Fruit fly (Drosophila melanogaster) whole organism, embryonic: ENCODE measurements around the gene CRIF.

ENCODE experiments used
- Ada2b ChIP-seq: fragments of 200-800 bp; sonication (Bioruptor generic); IDR thresholded peaks from 2 replicates; pipeline ENCODE4 v1.3.6; 2022; ENCODE audit warnings: missing biosample characterization, missing genetic modification characterization
- Aef1 ChIP-seq: fragments of 200-800 bp; sonication (Bioruptor generic); IDR thresholded peaks from 3 replicates; pipeline ENCODE4 v1.3.6; 2022; ENCODE audit warnings: missing biosample characterization, missing genetic modification characterization
- C15 ChIP-seq: fragments of 200-800 bp; sonication (Bioruptor generic); IDR thresholded peaks from 3 replicates; pipeline ENCODE4 v1.3.6; 2022; ENCODE audit warnings: missing biosample characterization, missing genetic modification characterization
- CG10321 ChIP-seq: fragments of 200-800 bp; sonication (Bioruptor generic); IDR thresholded peaks from 2 replicates; pipeline ENCODE4 v1.3.6; 2022; ENCODE audit warnings: missing biosample characterization, missing genetic modification characterization
- CG12659 ChIP-seq: fragments of 200-800 bp; sonication (Bioruptor generic); optimal IDR thresholded peaks from 3 replicates; lab custom pipeline; 2017; ENCODE audit warnings: mild to moderate bottlenecking, missing biosample characterization, missing genetic modification reagents, missing genetic modification characterization
- CG12942 ChIP-seq: fragments of 200-800 bp; sonication (Bioruptor generic); optimal IDR thresholded peaks from 3 replicates; lab custom pipeline; 2016; ENCODE audit warnings: missing biosample characterization, missing genetic modification characterization
- CG14050 ChIP-seq: fragments of 200-800 bp; sonication (Bioruptor generic); IDR thresholded peaks from 3 replicates; pipeline ENCODE4 v1.3.6; 2022; ENCODE audit warnings: missing biosample characterization, missing genetic modification characterization
- CG17328 ChIP-seq: fragments of 200-800 bp; sonication (Bioruptor generic); IDR thresholded peaks from 2 replicates; pipeline ENCODE4 v1.3.6; 2022; ENCODE audit warnings: missing biosample characterization, missing genetic modification characterization
- CG18011 ChIP-seq: fragments of 200-800 bp; sonication (Bioruptor generic); optimal IDR thresholded peaks from 2 replicates; lab custom pipeline; 2017; ENCODE audit warnings: missing biosample characterization, missing genetic modification characterization, mild to moderate bottlenecking, moderate library complexity, missing genotype
- CG2678 ChIP-seq: fragments of 200-800 bp; sonication (Bioruptor generic); optimal IDR thresholded peaks from 3 replicates; lab custom pipeline; 2019; ENCODE audit warnings: missing biosample characterization, mild to moderate bottlenecking, missing genetic modification characterization, moderate library complexity
- CG2712 ChIP-seq: fragments of 200-800 bp; optimal IDR thresholded peaks from 3 replicates; lab custom pipeline; 2019; ENCODE audit warnings: missing biosample characterization, mild to moderate bottlenecking, missing genetic modification characterization, moderate library complexity
- CG30020 ChIP-seq: fragments of 200-800 bp; optimal IDR thresholded peaks from 2 replicates; lab custom pipeline; 2019; ENCODE audit warnings: missing biosample characterization, mild to moderate bottlenecking, missing genetic modification characterization, moderate library complexity
- CG3163 ChIP-seq: fragments of 200-800 bp; sonication (Bioruptor generic); optimal IDR thresholded peaks from 3 replicates; lab custom pipeline; 2016; ENCODE audit warnings: missing biosample characterization, missing genetic modification characterization
- CG3847 ChIP-seq: fragments of 200-800 bp; sonication (Bioruptor generic); IDR thresholded peaks from 2 replicates; pipeline ENCODE4 v1.3.6; 2022; ENCODE audit warnings: missing biosample characterization, missing genetic modification characterization
- CG4617 ChIP-seq: fragments of 200-800 bp; sonication (Bioruptor generic); optimal IDR thresholded peaks from 3 replicates; lab custom pipeline; 2016; ENCODE audit warnings: missing biosample characterization, missing genetic modification characterization, borderline replicate concordance
- CG5245 ChIP-seq: fragments of 200-800 bp; sonication (Bioruptor generic); optimal IDR thresholded peaks from 3 replicates; lab custom pipeline; 2016; ENCODE audit warnings: missing biosample characterization, missing genetic modification characterization
- CG6791 ChIP-seq: fragments of 200-800 bp; sonication (Bioruptor generic); IDR thresholded peaks from 3 replicates; pipeline ENCODE4 v1.3.6; 2022; ENCODE audit warnings: missing biosample characterization, missing genetic modification characterization; ENCODE audit not compliant: partially characterized antibody
- CG8765 ChIP-seq: fragments of 200-800 bp; sonication (Bioruptor generic); IDR thresholded peaks from 2 replicates; pipeline ENCODE4 v1.3.6; 2022; ENCODE audit warnings: missing biosample characterization, missing genetic modification characterization
- CG9797 ChIP-seq: fragments of 200-800 bp; sonication (Bioruptor generic); optimal IDR thresholded peaks from 3 replicates; lab custom pipeline; 2018; ENCODE audit warnings: missing biosample characterization, mild to moderate bottlenecking, missing genetic modification characterization
- E2f2 ChIP-seq: fragments of 200-800 bp; sonication (Bioruptor generic); IDR thresholded peaks from 2 replicates; pipeline ENCODE4 v1.3.6; 2022; ENCODE audit warnings: missing biosample characterization, missing genetic modification characterization
- HLH3B ChIP-seq: fragments of 200-800 bp; sonication (Bioruptor generic); IDR thresholded peaks from 2 replicates; pipeline ENCODE4 v1.3.6; 2022; ENCODE audit warnings: missing biosample characterization, missing genetic modification characterization
- Hr3 ChIP-seq: fragments of 200-800 bp; sonication (Bioruptor generic); optimal IDR thresholded peaks from 3 replicates; lab custom pipeline; 2016; ENCODE audit warnings: missing biosample characterization, missing genetic modification characterization
- Hr39 ChIP-seq: fragments of >200 bp; optimal IDR thresholded peaks from 2 replicates; lab custom pipeline; 2017
- Lhr ChIP-seq: fragments of 200-800 bp; sonication (Bioruptor generic); optimal IDR thresholded peaks from 3 replicates; lab custom pipeline; 2017; ENCODE audit warnings: mild to moderate bottlenecking, missing biosample characterization, missing genetic modification reagents, missing genetic modification characterization
- MTF-1 ChIP-seq: fragments of 200-800 bp; sonication (Bioruptor generic); optimal IDR thresholded peaks from 2 replicates; lab custom pipeline; 2018; ENCODE audit warnings: missing biosample characterization, mild to moderate bottlenecking, missing genetic modification characterization, borderline replicate concordance
- Mad ChIP-seq: fragments of 200-800 bp; sonication (Bioruptor generic); optimal IDR thresholded peaks from 2 replicates; lab custom pipeline; 2016; ENCODE audit warnings: missing biosample characterization, missing genetic modification characterization
- Sry-δ ChIP-seq: fragments of 200-800 bp; sonication (Bioruptor generic); optimal IDR thresholded peaks from 2 replicates; lab custom pipeline; 2016; ENCODE audit warnings: missing biosample characterization, missing genetic modification characterization
- Ssrp ChIP-seq: fragments of 200-800 bp; sonication (Bioruptor generic); optimal IDR thresholded peaks from 2 replicates; lab custom pipeline; 2018; ENCODE audit warnings: missing biosample characterization, mild to moderate bottlenecking, missing genetic modification characterization, moderate library complexity
- Vsx1 ChIP-seq: fragments of 200-800 bp; sonication (Bioruptor generic); optimal IDR thresholded peaks from 2 replicates; lab custom pipeline; 2017; ENCODE audit warnings: missing biosample characterization, mild to moderate bottlenecking, missing genetic modification characterization, missing genetic modification reagents
- ase ChIP-seq: fragments of 200-800 bp; sonication (Bioruptor generic); IDR thresholded peaks from 3 replicates; pipeline ENCODE4 v1.3.6; 2022; ENCODE audit warnings: missing biosample characterization, missing genetic modification characterization
- bab2 ChIP-seq: fragments of 200-800 bp; sonication (Bioruptor generic); optimal IDR thresholded peaks from 2 replicates; lab custom pipeline; 2016; ENCODE audit warnings: missing biosample characterization, missing genetic modification characterization
- cg ChIP-seq: fragments of 200-800 bp; sonication (Bioruptor generic); optimal IDR thresholded peaks from 3 replicates; lab custom pipeline; 2019; ENCODE audit warnings: missing biosample characterization, mild to moderate bottlenecking, missing genetic modification characterization, moderate library complexity
- en ChIP-seq: fragments of 200-800 bp; sonication (Bioruptor generic); optimal IDR thresholded peaks from 2 replicates; lab custom pipeline; 2016; ENCODE audit warnings: missing biosample characterization, missing genetic modification characterization
- eyg ChIP-seq: fragments of 200-800 bp; sonication (Bioruptor generic); optimal IDR thresholded peaks from 3 replicates; lab custom pipeline; 2016; ENCODE audit warnings: missing biosample characterization, missing genetic modification characterization
- gcm2 ChIP-seq: fragments of 200-800 bp; sonication (Bioruptor generic); optimal IDR thresholded peaks from 2 replicates; lab custom pipeline; 2016; ENCODE audit warnings: missing biosample characterization, missing genetic modification characterization
- gfzf ChIP-seq: fragments of 200-800 bp; sonication (Bioruptor generic); optimal IDR thresholded peaks from 2 replicates; lab custom pipeline; 2016; ENCODE audit warnings: missing biosample characterization, mild to moderate bottlenecking, missing genetic modification characterization, moderate library complexity
- grn ChIP-seq: fragments of 200-800 bp; sonication (Bioruptor generic); optimal IDR thresholded peaks from 3 replicates; lab custom pipeline; 2017; ENCODE audit warnings: missing biosample characterization, missing genetic modification characterization
- gt ChIP-seq: fragments of 200-800 bp; sonication (Bioruptor generic); IDR thresholded peaks from 2 replicates; pipeline ENCODE4 v1.3.6; 2022; ENCODE audit warnings: missing biosample characterization, missing genetic modification characterization
- ham ChIP-seq: fragments of 200-800 bp; sonication (Bioruptor generic); IDR thresholded peaks from 2 replicates; pipeline ENCODE4 v1.3.6; 2022; ENCODE audit warnings: missing biosample characterization, missing genetic modification characterization
- hb ChIP-seq: fragments of 200-800 bp; sonication (Bioruptor generic); IDR thresholded peaks from 3 replicates; pipeline ENCODE4 v1.3.6; 2022; ENCODE audit warnings: missing biosample characterization, missing genetic modification characterization; ENCODE audit not compliant: partially characterized antibody
- lbe ChIP-seq: fragments of 200-800 bp; sonication (Bioruptor generic); optimal IDR thresholded peaks from 2 replicates; lab custom pipeline; 2016; ENCODE audit warnings: missing biosample characterization, mild to moderate bottlenecking, missing genetic modification characterization
- lilli ChIP-seq: fragments of 200-800 bp; sonication (Bioruptor generic); optimal IDR thresholded peaks from 3 replicates; lab custom pipeline; 2016; ENCODE audit warnings: missing biosample characterization, missing genetic modification characterization
- mam ChIP-seq: fragments of 200-800 bp; sonication (Bioruptor generic); optimal IDR thresholded peaks from 3 replicates; lab custom pipeline; 2016; ENCODE audit warnings: missing biosample characterization, missing genetic modification characterization
- nerfin-1 ChIP-seq: fragments of 200-800 bp; sonication (Bioruptor generic); optimal IDR thresholded peaks from 3 replicates; lab custom pipeline; 2019; ENCODE audit warnings: missing biosample characterization, mild to moderate bottlenecking, missing genetic modification characterization, moderate library complexity
- pzg ChIP-seq: fragments of 200-800 bp; sonication (Bioruptor generic); optimal IDR thresholded peaks from 3 replicates; lab custom pipeline; 2018; ENCODE audit warnings: missing biosample characterization, mild to moderate bottlenecking, missing genetic modification characterization, moderate library complexity
- scrt ChIP-seq: fragments of 200-800 bp; sonication (Bioruptor generic); optimal IDR thresholded peaks from 2 replicates; lab custom pipeline; 2018; ENCODE audit warnings: missing biosample characterization, mild to moderate bottlenecking, missing genetic modification characterization, moderate library complexity
- sd ChIP-seq: fragments of 200-800 bp; sonication (Bioruptor generic); optimal IDR thresholded peaks from 3 replicates; lab custom pipeline; 2018; ENCODE audit warnings: missing biosample characterization, mild to moderate bottlenecking, missing genetic modification characterization, moderate library complexity
- tna ChIP-seq: fragments of 200-800 bp; sonication (Bioruptor generic); IDR thresholded peaks from 2 replicates; pipeline ENCODE4 v1.3.6; 2022; ENCODE audit warnings: missing biosample characterization, missing genetic modification characterization; ENCODE audit not compliant: partially characterized antibody
- trem ChIP-seq: fragments of 200-800 bp; optimal IDR thresholded peaks from 3 replicates; lab custom pipeline; 2019; ENCODE audit warnings: missing biosample characterization, mild to moderate bottlenecking, missing genetic modification characterization, moderate library complexity
- z ChIP-seq: fragments of 200-800 bp; sonication (Bioruptor generic); IDR thresholded peaks from 3 replicates; pipeline ENCODE4 v1.3.6; 2022; ENCODE audit warnings: missing biosample characterization, missing genetic modification characterization

CRIF gene

dm6 chr3L:21568848-21569372, at the start of gene CRIF, which contains the start of gene SMC5 (continued):
- TF ChIP-seq Mad (GFP tag; lab: Kevin White, UChicago) (peak; percentile 56), Hr3 (GFP tag; lab: Kevin White, UChicago) (peak; percentile 67), CG12659 (GFP tag; lab: Kevin White, UChicago) (peak; percentile 79), CG5245 (GFP tag; lab: Kevin White, UChicago) (no peak), E2f2 (peak; percentile 61), cg (GFP tag; lab: Kevin White, UChicago) (no peak), lilli (GFP tag; lab: Kevin White, UChicago) (peak; percentile 88), gcm2 (GFP tag; lab: Kevin White, UChicago) (peak; percentile 31), CG3847 (GFP tag; lab: Robert Waterston, UW) (peak; percentile 63), CG6791 (GFP tag; lab: Robert Waterston, UW) (no peak), CG3163 (GFP tag; lab: Kevin White, UChicago) (peak; percentile 34), CG2712 (tag; lab: Kevin White, UChicago) (peak; percentile 75)

dm6 chr3L:21617354-21617753, 48.7 kb upstream of the CRIF start, which contains the start of the genes S1P and CG11307:
TSS of gene S1P (minus strand) at chr3L:21617376.
TSS of gene CG11307 (plus strand) at chr3L:21617623.
- TF ChIP-seq z (GFP tag; lab: Robert Waterston, UW) (no peak), CG4617 (GFP tag; lab: Kevin White, UChicago) (peak; percentile 45), CG8765 (GFP tag; lab: Robert Waterston, UW) (no peak), CG12942 (no peak), CG18011 (no peak), gfzf (GFP tag; lab: Kevin White, UChicago) (peak; percentile 90), bab2 (GFP tag; lab: Kevin White, UChicago) (no peak), Sry-δ (GFP tag; lab: Kevin White, UChicago) (peak; percentile 15), scrt (peak; percentile 86), Lhr (peak; percentile 31), C15 (GFP tag; lab: Robert Waterston, UW) (no peak), eyg (GFP tag; lab: Kevin White, UChicago) (no peak), mam (GFP tag; lab: Kevin White, UChicago) (no peak), tna (no peak), CG9797 (peak; percentile 75), hb (GFP tag; lab: Robert Waterston, UW) (no peak), HLH3B (no peak), gt (GFP tag; lab: Robert Waterston, UW) (no peak), Ssrp (no peak), CG2678 (no peak), trem (peak; percentile 64), CG12659 (GFP tag; lab: Kevin White, UChicago) (peak; percentile 28), Hr39 (lab: Kevin White, UChicago) (no peak), Vsx1 (GFP tag; lab: Kevin White, UChicago) (peak; percentile 87), Ada2b (no peak), en (GFP tag; lab: Kevin White, UChicago) (no peak), sd (tag; lab: Kevin White, UChicago) (peak; percentile 98), Aef1 (GFP tag; lab: Robert Waterston, UW) (no peak), CG30020 (tag; lab: Kevin White, UChicago) (peak; percentile 44), CG14050 (GFP tag; lab: Robert Waterston, UW) (no peak), grn (GFP tag; lab: Kevin White, UChicago) (no peak), pzg (GFP tag; lab: Kevin White, UChicago) (peak; percentile 37), CG17328 (GFP tag; lab: Robert Waterston, UW) (no peak), ham (GFP tag; lab: Robert Waterston, UW) (no peak), nerfin-1 (tag; lab: Kevin White, UChicago) (peak; percentile 88), ase (GFP tag; lab: Robert Waterston, UW) (no peak), lbe (no peak), MTF-1 (GFP tag; lab: Kevin White, UChicago) (no peak), CG10321 (GFP tag; lab: Robert Waterston, UW) (no peak), CG3847 (GFP tag; lab: Robert Waterston, UW) (no peak)
